Fruit fly (Drosophila melanogaster) whole organism, embryonic: ENCODE results near the gene CG42673.

Experiments used
- Atf6 ChIP-seq: fragments of 200-800 bp; sonication (Bioruptor generic); IDR thresholded peaks from 2 replicates; pipeline ENCODE4 v1.3.6; 2022; ENCODE audit warnings: missing biosample characterization, missing genetic modification characterization
- BEAF-32 ChIP-seq: fragments of 200-800 bp; sonication (Bioruptor generic); optimal IDR thresholded peaks from 3 replicates; lab custom pipeline; 2017; ENCODE audit warnings: missing biosample characterization, missing genetic modification characterization, mild to moderate bottlenecking, moderate library complexity, missing genetic modification reagents
- C15 ChIP-seq: fragments of 200-800 bp; sonication (Bioruptor generic); IDR thresholded peaks from 3 replicates; pipeline ENCODE4 v1.3.6; 2022; ENCODE audit warnings: missing biosample characterization, missing genetic modification characterization
- CG10147 ChIP-seq: fragments of 200-800 bp; sonication (Bioruptor generic); optimal IDR thresholded peaks from 2 replicates; lab custom pipeline; 2019; ENCODE audit warnings: missing biosample characterization, mild to moderate bottlenecking, missing genetic modification characterization, moderate library complexity
- CG10209 ChIP-seq: fragments of 200-800 bp; sonication (Bioruptor generic); optimal IDR thresholded peaks from 3 replicates; lab custom pipeline; 2017; ENCODE audit warnings: missing biosample characterization, mild to moderate bottlenecking, missing genetic modification characterization, missing genetic modification reagents
- CG10543 ChIP-seq: fragments of 200-800 bp; sonication (Bioruptor generic); optimal IDR thresholded peaks from 3 replicates; lab custom pipeline; 2017; ENCODE audit warnings: missing biosample characterization, mild to moderate bottlenecking, missing genetic modification characterization, moderate library complexity
- CG12942 ChIP-seq: fragments of 200-800 bp; sonication (Bioruptor generic); optimal IDR thresholded peaks from 3 replicates; lab custom pipeline; 2016; ENCODE audit warnings: missing biosample characterization, missing genetic modification characterization
- CG13424 ChIP-seq: fragments of 200-800 bp; sonication (Bioruptor generic); optimal IDR thresholded peaks from 2 replicates; lab custom pipeline; 2019; ENCODE audit warnings: missing biosample characterization, mild to moderate bottlenecking, missing genetic modification characterization, moderate library complexity
- CG14014 ChIP-seq: fragments of 200-800 bp; sonication (Bioruptor generic); IDR thresholded peaks from 2 replicates; pipeline ENCODE4 v1.3.6; 2022; ENCODE audit warnings: missing biosample characterization, missing genetic modification characterization
- CG14441 ChIP-seq: fragments of 200-800 bp; sonication (Bioruptor generic); IDR thresholded peaks from 2 replicates; pipeline ENCODE4 v1.3.6; 2022; ENCODE audit warnings: missing biosample characterization, missing genetic modification characterization
- CG17186 ChIP-seq: fragments of 200-800 bp; sonication (Bioruptor generic); optimal IDR thresholded peaks from 3 replicates; lab custom pipeline; 2017; ENCODE audit warnings: missing biosample characterization, missing genetic modification reagents, missing genetic modification characterization
- CG18599 ChIP-seq: fragments of 200-800 bp; sonication (Bioruptor generic); optimal IDR thresholded peaks from 3 replicates; lab custom pipeline; 2017; ENCODE audit warnings: missing biosample characterization, missing genetic modification characterization, mild to moderate bottlenecking, moderate library complexity, missing genetic modification reagents
- CG30403 ChIP-seq: fragments of 200-800 bp; sonication (Bioruptor generic); optimal IDR thresholded peaks from 3 replicates; lab custom pipeline; 2016; ENCODE audit warnings: missing biosample characterization, missing genetic modification characterization
- CG32532 ChIP-seq: fragments of 200-800 bp; sonication (Bioruptor generic); IDR thresholded peaks from 2 replicates; pipeline ENCODE4 v1.3.6; 2022; ENCODE audit warnings: missing biosample characterization, missing genetic modification characterization
- CG3838 ChIP-seq: fragments of 200-800 bp; sonication (Bioruptor generic); optimal IDR thresholded peaks from 3 replicates; lab custom pipeline; 2016; ENCODE audit warnings: missing biosample characterization, missing genetic modification characterization
- CG4424 ChIP-seq: fragments of 200-800 bp; sonication (Bioruptor generic); optimal IDR thresholded peaks from 3 replicates; lab custom pipeline; 2016; ENCODE audit warnings: missing biosample characterization, missing genetic modification characterization
- CG5180 ChIP-seq: fragments of 200-800 bp; sonication (Bioruptor generic); optimal IDR thresholded peaks from 3 replicates; lab custom pipeline; 2017; ENCODE audit warnings: missing biosample characterization, missing genetic modification characterization, mild to moderate bottlenecking, moderate library complexity, missing genetic modification reagents
- CG5953 ChIP-seq: fragments of 200-800 bp; sonication (Bioruptor generic); IDR thresholded peaks from 2 replicates; pipeline ENCODE4 v1.3.6; 2022; ENCODE audit warnings: missing biosample characterization, missing genetic modification characterization
- CG6689 ChIP-seq: fragments of 200-800 bp; sonication (Bioruptor generic); IDR thresholded peaks from 2 replicates; pipeline ENCODE4 v1.3.6; 2022; ENCODE audit warnings: missing biosample characterization, missing genetic modification characterization
- CG7372 ChIP-seq: fragments of 200-800 bp; sonication (Bioruptor generic); IDR thresholded peaks from 2 replicates; pipeline ENCODE4 v1.3.6; 2022; ENCODE audit warnings: missing biosample characterization, missing genetic modification characterization
- CG7928 ChIP-seq: fragments of 200-800 bp; sonication (Bioruptor generic); optimal IDR thresholded peaks from 2 replicates; lab custom pipeline; 2017; ENCODE audit warnings: missing biosample characterization, mild to moderate bottlenecking, missing genetic modification characterization
- CG8388 ChIP-seq: fragments of 200-800 bp; sonication (Bioruptor generic); optimal IDR thresholded peaks from 2 replicates; lab custom pipeline; 2019; ENCODE audit warnings: missing biosample characterization, mild to moderate bottlenecking, missing genetic modification characterization, moderate library complexity
- Deaf1 ChIP-seq: fragments of 200-800 bp; optimal IDR thresholded peaks from 3 replicates; lab custom pipeline; 2019; ENCODE audit warnings: missing biosample characterization, mild to moderate bottlenecking, missing genetic modification characterization, moderate library complexity
- Eip74EF ChIP-seq, 2 experiments: fragments of 200-800 bp in 1 of 2; fragments of >200 bp in 1 of 2; sonication (Bioruptor generic) in 1 of 2; optimal IDR thresholded peaks; 2 replicates each; lab custom pipeline; 2017 to 2019; ENCODE audit warnings: missing biosample characterization in 2 of 2, missing genetic modification characterization in 2 of 2, mild to moderate bottlenecking in 1 of 2, moderate library complexity in 1 of 2
- Fer1 ChIP-seq: fragments of 200-800 bp; sonication (Bioruptor generic); optimal IDR thresholded peaks from 2 replicates; lab custom pipeline; 2017; ENCODE audit warnings: missing biosample characterization, mild to moderate bottlenecking, missing genetic modification characterization
- HLH3B ChIP-seq: fragments of 200-800 bp; sonication (Bioruptor generic); IDR thresholded peaks from 2 replicates; pipeline ENCODE4 v1.3.6; 2022; ENCODE audit warnings: missing biosample characterization, missing genetic modification characterization
- Mad ChIP-seq: fragments of 200-800 bp; sonication (Bioruptor generic); optimal IDR thresholded peaks from 2 replicates; lab custom pipeline; 2016; ENCODE audit warnings: missing biosample characterization, missing genetic modification characterization
- Mrtf ChIP-seq: fragments of 200-800 bp; sonication (Bioruptor generic); IDR thresholded peaks from 3 replicates; pipeline ENCODE4 v1.3.6; 2022; ENCODE audit warnings: missing biosample characterization, missing genetic modification characterization
- Nf-YC ChIP-seq: fragments of 200-800 bp; optimal IDR thresholded peaks from 3 replicates; lab custom pipeline; 2019; ENCODE audit warnings: missing biosample characterization, mild to moderate bottlenecking, missing genetic modification characterization, moderate library complexity
- PHDP ChIP-seq: fragments of 200-800 bp; sonication (Bioruptor generic); optimal IDR thresholded peaks from 3 replicates; lab custom pipeline; 2018; ENCODE audit warnings: missing biosample characterization, mild to moderate bottlenecking, missing genetic modification characterization, moderate library complexity
- Ssrp ChIP-seq: fragments of 200-800 bp; sonication (Bioruptor generic); optimal IDR thresholded peaks from 2 replicates; lab custom pipeline; 2018; ENCODE audit warnings: missing biosample characterization, mild to moderate bottlenecking, missing genetic modification characterization, moderate library complexity
- Xrp1 ChIP-seq: fragments of 200-800 bp; sonication (Bioruptor generic); IDR thresholded peaks from 2 replicates; pipeline ENCODE4 v1.3.6; 2022; ENCODE audit warnings: missing biosample characterization, missing genetic modification characterization
- cg ChIP-seq: fragments of 200-800 bp; sonication (Bioruptor generic); optimal IDR thresholded peaks from 3 replicates; lab custom pipeline; 2019; ENCODE audit warnings: missing biosample characterization, mild to moderate bottlenecking, missing genetic modification characterization, moderate library complexity
- chn ChIP-seq: fragments of 200-800 bp; sonication (Bioruptor generic); optimal IDR thresholded peaks from 2 replicates; lab custom pipeline; 2016; ENCODE audit warnings: missing biosample characterization, missing genetic modification characterization
- ems ChIP-seq: fragments of 200-800 bp; sonication (Bioruptor generic); optimal IDR thresholded peaks from 3 replicates; lab custom pipeline; 2016; ENCODE audit warnings: missing biosample characterization, missing genetic modification characterization
- fd96Cb ChIP-seq: fragments of 200-800 bp; sonication (Bioruptor generic); optimal IDR thresholded peaks from 2 replicates; lab custom pipeline; 2018; ENCODE audit warnings: missing biosample characterization, mild to moderate bottlenecking, missing genetic modification characterization, moderate library complexity
- fu2 ChIP-seq: fragments of 200-800 bp; sonication (Bioruptor generic); optimal IDR thresholded peaks from 2 replicates; lab custom pipeline; 2016; ENCODE audit warnings: missing biosample characterization, missing genetic modification characterization
- gcm ChIP-seq: fragments of 200-800 bp; sonication (Bioruptor generic); optimal IDR thresholded peaks from 2 replicates; lab custom pipeline; 2019; ENCODE audit warnings: missing biosample characterization, mild to moderate bottlenecking, missing genetic modification characterization, moderate library complexity
- kni ChIP-seq: fragments of 200-800 bp; sonication (Bioruptor generic); optimal IDR thresholded peaks from 3 replicates; lab custom pipeline; 2017; ENCODE audit warnings: mild to moderate bottlenecking, missing biosample characterization, missing genetic modification reagents, missing genetic modification characterization
- otp ChIP-seq: fragments of 200-800 bp; sonication (Bioruptor generic); IDR thresholded peaks from 3 replicates; pipeline ENCODE4, ENCODE4 v1.3.6; 2022; ENCODE audit warnings: missing biosample characterization, missing genetic modification characterization
- peb ChIP-seq: fragments of 200-800 bp; sonication (Bioruptor generic); IDR thresholded peaks from 2 replicates; pipeline ENCODE4 v1.3.6; 2022; ENCODE audit warnings: missing biosample characterization, missing genetic modification characterization
- prd ChIP-seq, 3 experiments: fragments of >200 bp in 2 of 3; fragments of 200-800 bp in 1 of 3; sonication (Bioruptor generic) in 1 of 3; optimal IDR thresholded peaks in 2 of 3; IDR thresholded peaks in 1 of 3; 2 replicates in 2 of 3; 3 replicates in 1 of 3; pipeline versions ENCODE4 v1.3.6 to Lab custom; 2017 to 2022; ENCODE audit warnings: missing biosample characterization in 1 of 3, missing genetic modification characterization in 1 of 3
- ranshi ChIP-seq: fragments of 200-800 bp; sonication (Bioruptor generic); IDR thresholded peaks from 2 replicates; pipeline ENCODE4 v1.3.6; 2022; ENCODE audit warnings: missing biosample characterization, missing genetic modification characterization
- repo ChIP-seq: fragments of 200-800 bp; sonication (Bioruptor generic); optimal IDR thresholded peaks from 2 replicates; lab custom pipeline; 2016; ENCODE audit warnings: missing biosample characterization, missing genetic modification characterization
- row ChIP-seq: fragments of 200-800 bp; sonication (Bioruptor generic); IDR thresholded peaks from 3 replicates; pipeline ENCODE4 v1.3.6; 2022; ENCODE audit warnings: missing biosample characterization, missing genetic modification characterization
- slp2 ChIP-seq: fragments of 200-800 bp; sonication (Bioruptor generic); optimal IDR thresholded peaks from 2 replicates; lab custom pipeline; 2016; ENCODE audit warnings: missing biosample characterization, missing genetic modification characterization
- so ChIP-seq: fragments of 200-800 bp; sonication (Bioruptor generic); IDR thresholded peaks from 3 replicates; pipeline ENCODE4 v1.3.6; 2022; ENCODE audit warnings: missing biosample characterization, missing genetic modification characterization
- trh ChIP-seq: fragments of 200-800 bp; sonication (Bioruptor generic); optimal IDR thresholded peaks from 2 replicates; lab custom pipeline; 2016; ENCODE audit warnings: missing biosample characterization, missing genetic modification characterization
- ttk ChIP-seq: fragments of 200-800 bp; sonication (Bioruptor generic); IDR thresholded peaks from 2 replicates; pipeline ENCODE4 v2.1.2; 2022; ENCODE audit warnings: missing biosample characterization, missing genetic modification characterization

The CG42673 gene

DNA sequence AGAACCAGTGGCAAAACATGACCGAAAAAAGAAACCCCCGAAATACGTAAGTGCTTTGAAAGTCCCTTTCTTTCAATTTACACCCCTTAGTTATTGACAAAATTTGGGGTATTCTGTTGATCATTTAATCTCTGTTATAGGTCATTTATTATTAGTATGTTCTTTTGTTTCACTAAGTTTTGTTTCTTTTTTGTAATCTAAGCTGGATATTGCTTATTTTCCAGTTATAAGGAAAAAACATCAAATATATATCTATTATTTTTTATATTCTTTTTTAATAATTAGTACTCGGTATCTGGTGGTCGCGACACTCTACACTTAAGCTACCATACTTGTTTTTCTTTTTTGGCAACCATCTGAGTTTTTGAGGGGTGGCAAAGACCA is 38.4 kb upstream of the CG42673 start (continued):
- TF ChIP-seq CG13424, result peak; percentile 52
- TF ChIP-seq Fer1 (GFP tag; lab: Kevin White, UChicago), result peak; percentile 34
- peak; percentile 51; the same call in 1 of the 2 replicates for TF ChIP-seq Atf6
- TF ChIP-seq Deaf1, result peak; percentile 14
- TF ChIP-seq CG10209 (GFP tag; lab: Kevin White, UChicago), result peak; percentile 49
- TF ChIP-seq Eip74EF (GFP tag; optimal IDR thresholded peaks at IDR 0.05; lab: Kevin White, UChicago), result peak in 1 of 2 experiments; percentile 3
- peak; percentile 13 for TF ChIP-seq CG5180 (GFP tag; lab: Kevin White, UChicago)
- TF ChIP-seq CG7372 (GFP tag; lab: Robert Waterston, UW), result peak; percentile 37; the same call in 1 of the 2 replicates
- peak; percentile 67 for TF ChIP-seq fd96Cb (tag; lab: Kevin White, UChicago)
- peak; percentile 72 for TF ChIP-seq CG8388 (GFP tag; lab: Kevin White, UChicago)
- peak; percentile 0 for TF ChIP-seq trh
- TF ChIP-seq prd (optimal IDR thresholded peaks at IDR 0.05; lab: Kevin White, UChicago), result no peak
- TF ChIP-seq prd (GFP tag; IDR thresholded peaks at IDR 0.05; lab: Robert Waterston, UW), result peak; percentile 53; the same call in 1 of the 3 replicates
- peak; percentile 22 for TF ChIP-seq CG30403
- TF ChIP-seq HLH3B, result peak; percentile 65
- TF ChIP-seq CG6689 (GFP tag; lab: Robert Waterston, UW), result peak; percentile 51
- peak; percentile 81 for TF ChIP-seq Xrp1 (GFP tag; lab: Robert Waterston, UW)
- peak; percentile 73 for TF ChIP-seq gcm
- 0 out of 2 replicates have a peak, but pooled peaks have one; percentile 5 for TF ChIP-seq CG14441 (GFP tag; lab: Robert Waterston, UW)
- no peak for TF ChIP-seq CG5953
- peak; percentile 71 for TF ChIP-seq PHDP
- no peak for TF ChIP-seq chn (GFP tag; lab: Kevin White, UChicago)
- peak; percentile 90 for TF ChIP-seq row
- no peak for TF ChIP-seq CG12942 (GFP tag; lab: Kevin White, UChicago)
- TF ChIP-seq ranshi, result peak; percentile 7; the same call in 1 of the 2 replicates
- TF ChIP-seq Nf-YC (tag; lab: Kevin White, UChicago), result peak; percentile 34
- TF ChIP-seq CG10147 (GFP tag; lab: Kevin White, UChicago), result peak; percentile 19
- peak; percentile 29 for TF ChIP-seq CG4424 (GFP tag; lab: Kevin White, UChicago)

- TF ChIP-seq Mrtf (GFP tag; lab: Robert Waterston, UW), result no peak
- 0 out of 3 replicates have a peak, but pooled peaks have one; percentile 11 for TF ChIP-seq so (GFP tag; lab: Robert Waterston, UW)
- no peak for TF ChIP-seq CG32532 (GFP tag; lab: Robert Waterston, UW)
- no peak for TF ChIP-seq fu2 (GFP tag; lab: Kevin White, UChicago)
- TF ChIP-seq Mad (GFP tag; lab: Kevin White, UChicago), result no peak
- 0 out of 2 replicates have a peak, but pooled peaks have one; percentile 5 for TF ChIP-seq ttk (GFP tag; lab: Robert Waterston, UW)
- TF ChIP-seq kni (GFP tag; lab: Kevin White, UChicago), result peak; percentile 7
- no peak for TF ChIP-seq Ssrp (tag; lab: Kevin White, UChicago)
- no peak for TF ChIP-seq CG14014 (GFP tag; lab: Robert Waterston, UW)
- no peak for TF ChIP-seq peb (GFP tag; lab: Robert Waterston, UW)
- no peak for TF ChIP-seq otp (GFP tag; lab: Robert Waterston, UW)
- peak; percentile 8 for TF ChIP-seq CG3838 (GFP tag; lab: Kevin White, UChicago)
- no peak for TF ChIP-seq CG17186
- TF ChIP-seq cg (GFP tag; lab: Kevin White, UChicago), result no peak
- TF ChIP-seq C15 (GFP tag; lab: Robert Waterston, UW), result no peak
- no peak for TF ChIP-seq gcm
- TF ChIP-seq BEAF-32 (GFP tag; lab: Kevin White, UChicago), result peak; percentile 66
- peak; percentile 39 for TF ChIP-seq CG18599
- no peak for TF ChIP-seq repo
- TF ChIP-seq CG7928, result no peak
- no peak for TF ChIP-seq slp2 (GFP tag; lab: Kevin White, UChicago)
- TF ChIP-seq CG10543 (GFP tag; lab: Kevin White, UChicago), result peak; percentile 62
- TF ChIP-seq ems (GFP tag; lab: Kevin White, UChicago), result no peak
Observed at dm6 chr3L:9509037-9509830, 37.8 kb upstream of the CG42673 start, which contains the start of gene CG3408. CG3408 (minus strand) TSS chr3L:9509583.
